Worm (Caenorhabditis elegans) whole organism, midembryonic: Measurements from ENCODE around the gene thk-1.
"Not testable (repeated sequence)": the region's sequence is repeated elsewhere in the genome, so short reads cannot be mapped to it uniquely, and the experiment has no call there.

Experiments used
- T22C8.4 ChIP-seq: fragments of 200-800 bp; sonication (Bioruptor generic); IDR thresholded peaks from 2 replicates; pipeline ENCODE4 v1.3.6; 2022; ENCODE audit warnings: missing genetic modification characterization, missing compliant biosample characterization
- cog-1 ChIP-seq: sonication (generic microtip); optimal IDR thresholded peaks from 2 replicates; lab custom pipeline; 2016; ENCODE audit warnings: missing genetic modification characterization, missing compliant biosample characterization
- flt-1 ChIP-seq: fragments of 200-800 bp; sonication (Bioruptor generic); IDR thresholded peaks from 2 replicates; pipeline ENCODE4 v1.3.6; 2022; ENCODE audit warnings: missing genetic modification characterization, missing compliant biosample characterization
- klf-2 ChIP-seq: fragments of 200-800 bp; sonication (Bioruptor generic); conservative IDR thresholded peaks from 2 replicates; pipeline ENCODE4 v1.3.6; 2022; ENCODE audit warnings: missing genetic modification reagents, missing genetic modification characterization, missing compliant biosample characterization
- med-1 ChIP-seq: sonication (generic microtip); optimal IDR thresholded peaks from 2 replicates; lab custom pipeline; 2017; ENCODE audit warnings: missing genetic modification characterization, mild to moderate bottlenecking, missing compliant biosample characterization, antibody characterized with exemption, missing genetic modification reagents; ENCODE audit not compliant: insufficient read depth
- ref-1 ChIP-seq: fragments of 200-800 bp; sonication (Bioruptor generic); conservative IDR thresholded peaks from 2 replicates; pipeline ENCODE4 v1.3.6; 2022; ENCODE audit warnings: missing genetic modification reagents, missing genetic modification characterization, missing compliant biosample characterization
- tab-1 ChIP-seq: fragments of 200-800 bp; sonication (Bioruptor generic); IDR thresholded peaks from 2 replicates; pipeline ENCODE4 v1.3.6; 2022; ENCODE audit warnings: missing genetic modification characterization, missing compliant biosample characterization
- ztf-23 ChIP-seq: fragments of 200-800 bp; sonication (Bioruptor generic); IDR thresholded peaks from 2 replicates; pipeline ENCODE4 v1.3.6; 2022; ENCODE audit warnings: missing genetic modification reagents, missing genetic modification characterization, missing compliant biosample characterization
- ztf-29 ChIP-seq: fragments of 200-800 bp; sonication (Bioruptor generic); IDR thresholded peaks from 2 replicates; pipeline ENCODE4 v1.3.6; 2022; ENCODE audit warnings: missing genetic modification reagents, missing genetic modification characterization, missing compliant biosample characterization

thk-1 gene

DNA sequence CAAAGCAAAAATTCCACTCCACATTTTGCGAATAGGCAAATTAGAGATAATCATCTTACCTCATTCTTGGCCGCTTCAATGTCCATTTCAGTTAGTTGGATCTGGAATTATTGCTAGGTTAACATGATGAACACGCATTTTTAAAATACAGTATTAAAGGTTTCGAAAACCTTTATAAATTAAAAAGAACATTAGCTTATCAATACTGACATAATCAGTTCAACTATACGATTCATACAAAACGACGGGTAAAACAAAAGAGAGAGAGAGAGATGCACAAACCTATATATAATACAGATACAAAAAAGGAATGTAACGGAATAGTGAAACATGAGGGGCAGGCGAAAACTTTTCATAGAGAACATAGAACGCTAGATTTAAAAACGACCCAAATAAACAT lies at the start of gene thk-1:
thk-1 (minus strand) TSS at position 101 of the 400 bp plus-strand sequence.
- TF ChIP-seq ztf-29 (GFP tag; lab: Robert Waterston, UW): no peak
- no peak for TF ChIP-seq klf-2 (GFP tag; lab: Robert Waterston, UW)
- no peak for TF ChIP-seq cog-1 (tag; lab: Kevin White, UChicago)
- TF ChIP-seq ref-1 (GFP tag; lab: Robert Waterston, UW): no peak
- TF ChIP-seq flt-1: no peak
- TF ChIP-seq med-1 (GFP tag; lab: Kevin White, UChicago): no peak
- TF ChIP-seq ztf-23 (GFP tag; lab: Robert Waterston, UW): no peak
- TF ChIP-seq T22C8.4: no peak
- TF ChIP-seq tab-1: no peak

DNA sequence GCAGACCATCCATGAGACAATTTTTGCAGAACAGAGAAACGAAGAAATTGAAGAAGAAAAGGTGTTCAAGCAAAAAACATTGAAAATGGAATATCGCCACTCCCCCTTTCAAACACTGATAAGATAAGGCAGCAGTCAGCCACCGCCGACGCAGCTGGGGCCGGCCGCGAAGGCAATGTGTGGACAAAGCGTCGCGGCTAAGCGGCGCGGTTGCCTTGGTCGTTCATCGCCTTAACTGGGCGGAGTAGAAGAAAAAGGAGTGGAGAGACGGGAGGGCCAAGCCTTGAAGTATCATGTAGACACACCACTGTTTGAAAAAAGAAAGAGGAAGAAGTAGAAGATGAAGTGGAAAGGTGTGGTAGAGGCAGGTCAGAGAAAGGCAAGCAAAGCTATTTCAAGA lies 49.6 kb upstream of the thk-1 start:
- no peak for TF ChIP-seq flt-1
- TF ChIP-seq tab-1: no peak
- 0 out of 2 replicates have a peak, but pooled peaks have one; percentile 39 for TF ChIP-seq ztf-23 (GFP tag; lab: Robert Waterston, UW)
- peak; percentile 62; the same call in 1 of the 2 replicates for TF ChIP-seq klf-2 (GFP tag; lab: Robert Waterston, UW)
- TF ChIP-seq med-1 (GFP tag; lab: Kevin White, UChicago): no peak

DNA sequence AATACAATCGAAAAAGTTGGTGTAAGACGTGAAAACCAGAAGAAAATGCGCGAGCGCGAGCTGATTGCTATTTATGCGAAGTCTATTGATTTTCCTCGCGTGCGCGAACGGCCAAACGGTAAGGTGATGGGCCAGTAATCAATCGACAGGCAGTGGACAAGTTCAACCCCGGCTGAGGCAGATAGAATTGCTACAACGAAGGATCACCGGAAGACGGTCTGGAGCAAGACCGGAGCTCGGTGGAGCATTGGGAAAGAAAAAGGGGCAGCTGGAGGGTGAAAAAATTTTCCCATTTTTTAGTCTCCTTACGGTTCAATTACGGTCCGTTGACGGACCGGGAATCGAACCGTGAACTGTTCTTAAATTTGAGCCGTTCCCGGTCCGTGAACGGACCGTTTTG lies 42.0 kb upstream of the thk-1 start:
- TF ChIP-seq tab-1: 0 out of 2 replicates have a peak, but pooled peaks have one; percentile 52

DNA sequence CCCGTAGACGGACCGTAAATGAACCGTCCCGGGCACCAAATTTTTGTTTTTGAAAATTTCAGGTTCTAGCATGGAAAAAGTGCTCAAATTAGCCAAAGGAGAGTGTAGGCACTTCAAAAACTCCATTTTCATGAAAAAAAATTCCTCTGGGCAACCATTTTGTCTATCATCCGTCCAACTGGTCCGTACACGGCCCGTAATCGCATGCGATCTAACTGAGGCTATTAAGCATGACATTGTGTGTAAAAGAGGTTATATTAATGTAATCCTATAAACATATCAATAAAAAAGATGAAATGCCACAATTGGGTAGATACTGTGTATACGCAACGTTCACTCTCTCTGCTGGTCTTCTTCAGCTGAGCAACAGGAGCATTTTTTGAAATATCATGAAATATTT lies 41.3 kb upstream of the thk-1 start, which contains the start of gene R09E10.1:
R09E10.1 (minus strand) TSS at position 101 of the 400 bp plus-strand sequence.
- not testable (repeated sequence) for TF ChIP-seq T22C8.4; ref-1 (GFP tag; lab: Robert Waterston, UW); flt-1

- TF ChIP-seq med-1 (GFP tag; lab: Kevin White, UChicago): no peak
- no peak for TF ChIP-seq T22C8.4
- TF ChIP-seq flt-1: no peak
- no peak for TF ChIP-seq ztf-23 (GFP tag; lab: Robert Waterston, UW)
Observed at ce11 chrIV:10318199-10318598, 36.8 kb upstream of the thk-1 start, which contains the start of gene R09E10.2. Gene R09E10.2 (minus strand): TSS chrIV:10318299.

DNA sequence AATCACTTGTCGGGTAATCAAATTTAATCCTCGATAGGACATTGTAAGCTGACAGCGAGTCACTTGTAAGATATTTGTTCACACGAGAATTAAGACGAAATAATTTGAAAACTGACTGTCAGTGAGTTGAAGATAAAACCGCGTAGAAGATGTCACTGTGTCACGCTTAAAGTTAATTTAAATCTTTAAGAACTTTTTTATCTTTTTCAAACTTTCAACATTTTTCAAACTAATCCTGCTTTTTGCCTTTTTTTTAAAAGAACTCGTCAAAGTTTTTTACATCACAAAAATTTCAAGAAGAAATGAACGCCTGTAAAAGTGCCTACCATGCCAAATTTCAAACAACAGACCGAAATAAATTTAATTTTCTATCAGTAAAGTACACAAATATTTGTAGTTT lies 32.2 kb upstream of the thk-1 start, which contains the start of gene acs-18:
acs-18 (minus strand) TSS at position 101 of the 400 bp plus-strand sequence.
- TF ChIP-seq klf-2 (GFP tag; lab: Robert Waterston, UW) (no peak), flt-1 (no peak), ztf-23 (GFP tag; lab: Robert Waterston, UW) (no peak), med-1 (GFP tag; lab: Kevin White, UChicago) (no peak)

DNA sequence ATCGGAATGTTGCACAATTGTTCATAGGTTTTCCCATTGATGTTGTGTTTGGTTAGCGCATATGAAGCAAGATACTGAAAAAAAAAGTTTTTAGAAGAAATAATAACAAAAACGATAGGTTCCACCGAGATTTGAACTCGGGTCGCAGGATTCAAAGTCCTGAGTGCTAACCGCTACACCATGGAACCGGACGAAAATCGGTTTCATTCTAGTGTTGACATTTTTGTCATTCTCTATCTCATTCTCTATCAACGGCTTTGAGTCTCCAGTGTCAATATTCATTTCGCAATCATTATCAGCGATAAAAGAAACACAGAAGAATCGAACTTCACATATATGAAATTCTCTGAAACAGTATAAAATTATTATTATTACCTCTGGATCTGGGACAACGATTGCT lies 29.7 kb upstream of the thk-1 start:
- TF ChIP-seq med-1 (GFP tag; lab: Kevin White, UChicago) (no peak), ztf-23 (GFP tag; lab: Robert Waterston, UW) (no peak), cog-1 (tag; lab: Kevin White, UChicago) (no peak), klf-2 (GFP tag; lab: Robert Waterston, UW) (no peak), flt-1 (no peak), tab-1 (no peak), ref-1 (GFP tag; lab: Robert Waterston, UW) (no peak), T22C8.4 (no peak), ztf-29 (GFP tag; lab: Robert Waterston, UW) (no peak)

ce11 chrIV:10310329-10310728 lies 28.9 kb upstream of the thk-1 start, which contains the start of gene R09E10.8:
Gene R09E10.8 (minus strand): TSS chrIV:10310429.
- TF ChIP-seq med-1 (GFP tag; lab: Kevin White, UChicago) (no peak), ref-1 (GFP tag; lab: Robert Waterston, UW) (no peak), T22C8.4 (no peak), flt-1 (no peak), ztf-29 (GFP tag; lab: Robert Waterston, UW) (no peak), tab-1 (no peak), klf-2 (GFP tag; lab: Robert Waterston, UW) (no peak), cog-1 (tag; lab: Kevin White, UChicago) (no peak)

DNA sequence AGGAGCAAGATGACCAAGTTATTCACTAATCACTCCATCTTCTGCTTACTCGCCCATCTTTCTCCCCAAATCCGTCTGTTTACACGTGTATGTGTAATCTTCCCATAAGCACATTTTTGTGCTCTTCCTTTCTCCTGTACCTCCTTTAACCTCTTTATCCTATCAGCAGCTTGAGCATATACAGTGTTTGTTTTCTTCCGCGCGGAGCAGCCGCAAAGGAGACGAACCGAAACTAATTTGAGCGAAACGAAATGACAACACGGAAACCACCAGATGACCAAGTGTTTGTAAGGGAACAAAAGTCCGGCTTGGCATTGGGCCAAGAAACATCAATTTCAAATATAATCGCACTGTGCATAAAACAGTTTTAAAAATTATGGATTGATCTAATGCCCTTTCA lies 23.0 kb upstream of the thk-1 start:
- TF ChIP-seq cog-1 (tag; lab: Kevin White, UChicago): no peak
- no peak for TF ChIP-seq ref-1 (GFP tag; lab: Robert Waterston, UW)
- no peak for TF ChIP-seq ztf-23 (GFP tag; lab: Robert Waterston, UW)
- TF ChIP-seq tab-1: no peak
- no peak for TF ChIP-seq ztf-29 (GFP tag; lab: Robert Waterston, UW)
- TF ChIP-seq T22C8.4: no peak
- no peak for TF ChIP-seq klf-2 (GFP tag; lab: Robert Waterston, UW)
- no peak for TF ChIP-seq med-1 (GFP tag; lab: Kevin White, UChicago)
- no peak for TF ChIP-seq flt-1

- TF ChIP-seq cog-1 (tag; lab: Kevin White, UChicago) (no peak), T22C8.4 (no peak), klf-2 (GFP tag; lab: Robert Waterston, UW) (no peak), tab-1 (no peak), ztf-29 (GFP tag; lab: Robert Waterston, UW) (no peak), ztf-23 (GFP tag; lab: Robert Waterston, UW) (no peak)
Observed at ce11 chrIV:10302203-10302602, 20.8 kb upstream of the thk-1 start, which contains the start of gene R09E10.5. Gene R09E10.5 (minus strand): TSS chrIV:10302303.

DNA sequence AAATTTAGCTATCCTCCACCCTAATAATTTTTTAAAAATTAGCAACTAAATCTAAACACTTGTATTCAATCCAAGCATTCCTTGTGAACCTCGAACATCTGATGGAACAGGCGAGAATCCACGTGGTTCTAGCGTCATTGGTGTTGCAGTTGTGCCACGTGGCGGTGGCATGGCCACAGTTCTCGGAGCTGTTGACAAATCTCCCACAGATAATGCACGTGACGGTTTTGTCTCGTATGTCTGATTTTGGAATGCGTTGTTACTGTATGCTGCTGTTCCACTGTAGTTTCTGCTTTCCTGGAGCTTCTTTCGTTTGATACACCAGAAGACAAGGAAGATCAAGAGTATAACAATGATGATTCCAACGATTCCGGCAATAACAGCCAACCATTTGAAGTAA lies 14.7 kb upstream of the thk-1 start:
- TF ChIP-seq cog-1 (tag; lab: Kevin White, UChicago) (no peak), tab-1 (no peak), flt-1 (no peak), med-1 (GFP tag; lab: Kevin White, UChicago) (no peak), klf-2 (GFP tag; lab: Robert Waterston, UW) (no peak), ztf-23 (GFP tag; lab: Robert Waterston, UW) (no peak), T22C8.4 (no peak), ref-1 (GFP tag; lab: Robert Waterston, UW) (no peak), ztf-29 (GFP tag; lab: Robert Waterston, UW) (no peak)
